Fruit fly (Drosophila melanogaster) whole organism, embryonic: ENCODE results near the gene Ir64a.

Experiments used
- CG10209 ChIP-seq: fragments of 200-800 bp; sonication (Bioruptor generic); optimal IDR thresholded peaks from 3 replicates; lab custom pipeline; 2017; ENCODE audit warnings: missing biosample characterization, mild to moderate bottlenecking, missing genetic modification characterization, missing genetic modification reagents
- CG12659 ChIP-seq: fragments of 200-800 bp; sonication (Bioruptor generic); optimal IDR thresholded peaks from 3 replicates; lab custom pipeline; 2017; ENCODE audit warnings: mild to moderate bottlenecking, missing biosample characterization, missing genetic modification reagents, missing genetic modification characterization
- CG1603 ChIP-seq: fragments of 200-800 bp; sonication (Bioruptor generic); optimal IDR thresholded peaks from 2 replicates; lab custom pipeline; 2019; ENCODE audit warnings: missing biosample characterization, mild to moderate bottlenecking, missing genetic modification characterization, moderate library complexity
- CG16815 ChIP-seq: fragments of 200-800 bp; sonication (Bioruptor generic); optimal IDR thresholded peaks from 3 replicates; lab custom pipeline; 2017; ENCODE audit warnings: missing biosample characterization, mild to moderate bottlenecking, missing genetic modification characterization
- CG1832 ChIP-seq: fragments of 200-800 bp; sonication (Bioruptor generic); optimal IDR thresholded peaks from 2 replicates; lab custom pipeline; 2017; ENCODE audit warnings: missing biosample characterization, mild to moderate bottlenecking, missing genetic modification characterization, inconsistent platforms
- CG2199 ChIP-seq: fragments of 200-800 bp; sonication (Bioruptor generic); IDR thresholded peaks from 3 replicates; pipeline ENCODE4 v1.3.6; 2022; ENCODE audit warnings: missing biosample characterization, missing genetic modification characterization
- CG34224 ChIP-seq: fragments of 200-800 bp; sonication (Bioruptor generic); IDR thresholded peaks from 3 replicates; pipeline ENCODE4 v1.3.6; 2022; ENCODE audit warnings: missing biosample characterization, missing genetic modification characterization; ENCODE audit not compliant: partially characterized antibody
- CG8290 ChIP-seq, 3 experiments: fragments of 200-800 bp; sonication (Bioruptor generic); optimal IDR thresholded peaks; 2 replicates each; lab custom pipeline; 2016 to 2019; ENCODE audit warnings: missing biosample characterization in 3 of 3, missing genetic modification characterization in 3 of 3, mild to moderate bottlenecking in 2 of 3, moderate library complexity in 1 of 3
- CG9437 ChIP-seq: fragments of 200-800 bp; sonication (Bioruptor generic); optimal IDR thresholded peaks from 2 replicates; lab custom pipeline; 2018; ENCODE audit warnings: missing biosample characterization, mild to moderate bottlenecking, missing genetic modification characterization
- Chrac-16 ChIP-seq: fragments of 200-800 bp; sonication (Bioruptor generic); optimal IDR thresholded peaks from 3 replicates; lab custom pipeline; 2016; ENCODE audit warnings: missing biosample characterization, missing genetic modification characterization
- CoRest ChIP-seq: fragments of 200-800 bp; sonication (Bioruptor generic); optimal IDR thresholded peaks from 3 replicates; lab custom pipeline; 2018; ENCODE audit warnings: missing biosample characterization, mild to moderate bottlenecking, missing genetic modification characterization, moderate library complexity
- Ets65A ChIP-seq: fragments of 200-800 bp; sonication (Bioruptor generic); peaks from one replicate; lab custom pipeline; 2016; ENCODE audit warnings: missing biosample characterization, missing genetic modification characterization
- Fer1 ChIP-seq: fragments of 200-800 bp; sonication (Bioruptor generic); optimal IDR thresholded peaks from 2 replicates; lab custom pipeline; 2017; ENCODE audit warnings: missing biosample characterization, mild to moderate bottlenecking, missing genetic modification characterization
- Fer2 ChIP-seq: fragments of 200-800 bp; sonication (Bioruptor generic); optimal IDR thresholded peaks from 2 replicates; lab custom pipeline; 2018; ENCODE audit warnings: missing biosample characterization, mild to moderate bottlenecking, missing genetic modification characterization, moderate library complexity
- GATAe ChIP-seq: fragments of 200-800 bp; sonication (Bioruptor generic); conservative IDR thresholded peaks from 2 replicates; pipeline ENCODE4 v1.3.6; 2022; ENCODE audit warnings: missing biosample characterization, missing genetic modification characterization
- Hr3 ChIP-seq: fragments of 200-800 bp; sonication (Bioruptor generic); optimal IDR thresholded peaks from 3 replicates; lab custom pipeline; 2016; ENCODE audit warnings: missing biosample characterization, missing genetic modification characterization
- Hr51 ChIP-seq, 2 experiments: fragments of 200-800 bp; sonication (Bioruptor generic); optimal IDR thresholded peaks; 2 replicates in 1 of 2; 3 replicates in 1 of 2; lab custom pipeline; 2016 to 2018; ENCODE audit warnings: missing biosample characterization in 2 of 2, missing genetic modification characterization in 2 of 2, mild to moderate bottlenecking in 1 of 2, moderate library complexity in 1 of 2
- Hsf ChIP-seq: fragments of 200-800 bp; sonication (Bioruptor generic); optimal IDR thresholded peaks from 3 replicates; lab custom pipeline; 2016; ENCODE audit warnings: missing biosample characterization, missing genetic modification characterization
- Kr ChIP-seq: fragments of 200-800 bp; sonication (Bioruptor generic); optimal IDR thresholded peaks from 2 replicates; lab custom pipeline; 2017; ENCODE audit warnings: missing biosample characterization, mild to moderate bottlenecking, missing genetic modification characterization
- MBD-R2 ChIP-seq: fragments of 200-800 bp; sonication (Bioruptor generic); IDR thresholded peaks from 2 replicates; pipeline ENCODE4 v1.3.6; 2022; ENCODE audit warnings: missing biosample characterization, missing genetic modification characterization
- NK7.1 ChIP-seq: fragments of 200-800 bp; sonication (Bioruptor generic); optimal IDR thresholded peaks from 3 replicates; lab custom pipeline; 2016; ENCODE audit warnings: missing biosample characterization, missing genetic modification characterization
- Neu2 ChIP-seq: fragments of 200-800 bp; sonication (Bioruptor generic); optimal IDR thresholded peaks from 3 replicates; lab custom pipeline; 2016; ENCODE audit warnings: missing biosample characterization, missing genetic modification characterization, borderline replicate concordance
- Nf-YC ChIP-seq: fragments of 200-800 bp; optimal IDR thresholded peaks from 3 replicates; lab custom pipeline; 2019; ENCODE audit warnings: missing biosample characterization, mild to moderate bottlenecking, missing genetic modification characterization, moderate library complexity
- Opbp ChIP-seq: fragments of 200-800 bp; sonication (Bioruptor generic); IDR thresholded peaks from 3 replicates; pipeline ENCODE4 v1.3.6; 2022; ENCODE audit warnings: missing biosample characterization, missing genetic modification characterization; ENCODE audit not compliant: partially characterized antibody
- Sin3A ChIP-seq: fragments of >200 bp; optimal IDR thresholded peaks from 2 replicates; lab custom pipeline; 2018
- Sox102F ChIP-seq: fragments of 200-800 bp; sonication (Bioruptor generic); optimal IDR thresholded peaks from 2 replicates; lab custom pipeline; 2018; ENCODE audit warnings: missing biosample characterization, mild to moderate bottlenecking, missing genetic modification characterization, moderate library complexity
- Trl ChIP-seq, 3 experiments: fragments of >200 bp in 2 of 3; fragments of 200-800 bp in 1 of 3; sonication (Bioruptor generic) in 1 of 3; optimal IDR thresholded peaks; 2 replicates in 1 of 3; 3 replicates in 2 of 3; lab custom pipeline; 2016 to 2017; ENCODE audit warnings: missing biosample characterization in 1 of 3, missing genetic modification characterization in 1 of 3
- Usf ChIP-seq: fragments of 200-800 bp; sonication (Bioruptor generic); optimal IDR thresholded peaks from 2 replicates; lab custom pipeline; 2017; ENCODE audit warnings: missing genotype, missing biosample characterization, missing genetic modification characterization
- Xrp1 ChIP-seq: fragments of 200-800 bp; sonication (Bioruptor generic); IDR thresholded peaks from 2 replicates; pipeline ENCODE4 v1.3.6; 2022; ENCODE audit warnings: missing biosample characterization, missing genetic modification characterization
- ase ChIP-seq: fragments of 200-800 bp; sonication (Bioruptor generic); IDR thresholded peaks from 3 replicates; pipeline ENCODE4 v1.3.6; 2022; ENCODE audit warnings: missing biosample characterization, missing genetic modification characterization
- ash1 ChIP-seq: fragments of 200-800 bp; sonication (Bioruptor generic); optimal IDR thresholded peaks from 2 replicates; lab custom pipeline; 2018; ENCODE audit warnings: missing biosample characterization, mild to moderate bottlenecking, missing genetic modification characterization
- bowl ChIP-seq: fragments of 200-800 bp; sonication (Bioruptor generic); IDR thresholded peaks from 2 replicates; pipeline ENCODE4 v1.3.6; 2022; ENCODE audit warnings: missing biosample characterization, missing genetic modification characterization
- cato ChIP-seq: fragments of 200-800 bp; sonication (Bioruptor generic); optimal IDR thresholded peaks from 2 replicates; lab custom pipeline; 2016; ENCODE audit warnings: missing biosample characterization, missing genetic modification characterization, borderline replicate concordance
- cwo ChIP-seq: fragments of 200-800 bp; sonication (Bioruptor generic); optimal IDR thresholded peaks from 3 replicates; lab custom pipeline; 2017; ENCODE audit warnings: missing biosample characterization, missing genetic modification characterization, mild to moderate bottlenecking, moderate library complexity, missing genetic modification reagents
- dati ChIP-seq: fragments of 200-800 bp; sonication (Bioruptor generic); IDR thresholded peaks from 2 replicates; pipeline ENCODE4 v1.3.6; 2022; ENCODE audit warnings: missing biosample characterization, missing genetic modification characterization
- disco-r ChIP-seq: fragments of 200-800 bp; sonication (Bioruptor generic); optimal IDR thresholded peaks from 2 replicates; lab custom pipeline; 2016; ENCODE audit warnings: missing biosample characterization, missing genetic modification characterization
- fru ChIP-seq: fragments of >200 bp; optimal IDR thresholded peaks from 2 replicates; lab custom pipeline; 2017
- grau ChIP-seq: fragments of 200-800 bp; optimal IDR thresholded peaks from 3 replicates; lab custom pipeline; 2019; ENCODE audit warnings: missing biosample characterization, mild to moderate bottlenecking, missing genetic modification characterization, moderate library complexity
- insv ChIP-seq, 2 experiments: fragments of 200-800 bp; sonication (Bioruptor generic); optimal IDR thresholded peaks; 3 replicates each; lab custom pipeline; 2016 to 2018; ENCODE audit warnings: missing biosample characterization in 2 of 2, missing genetic modification characterization in 2 of 2
- lab ChIP-seq: fragments of 200-800 bp; sonication (Bioruptor generic); optimal IDR thresholded peaks from 3 replicates; lab custom pipeline; 2017; ENCODE audit warnings: missing biosample characterization, missing genetic modification characterization, mild to moderate bottlenecking, moderate library complexity, missing genetic modification reagents
- lmd ChIP-seq: fragments of 200-800 bp; sonication (Bioruptor generic); IDR thresholded peaks from 2 replicates; pipeline ENCODE4 v1.3.6; 2022; ENCODE audit warnings: missing biosample characterization, missing genetic modification characterization
- prd ChIP-seq, 3 experiments: fragments of >200 bp in 2 of 3; fragments of 200-800 bp in 1 of 3; sonication (Bioruptor generic) in 1 of 3; optimal IDR thresholded peaks in 2 of 3; IDR thresholded peaks in 1 of 3; 2 replicates in 2 of 3; 3 replicates in 1 of 3; pipeline versions ENCODE4 v1.3.6 to Lab custom; 2017 to 2022; ENCODE audit warnings: missing biosample characterization in 1 of 3, missing genetic modification characterization in 1 of 3
- pum ChIP-seq: fragments of 200-800 bp; sonication (Bioruptor generic); optimal IDR thresholded peaks from 2 replicates; lab custom pipeline; 2016; ENCODE audit warnings: missing biosample characterization, missing genetic modification characterization
- repo ChIP-seq: fragments of 200-800 bp; sonication (Bioruptor generic); optimal IDR thresholded peaks from 2 replicates; lab custom pipeline; 2016; ENCODE audit warnings: missing biosample characterization, missing genetic modification characterization
- row ChIP-seq: fragments of 200-800 bp; sonication (Bioruptor generic); IDR thresholded peaks from 3 replicates; pipeline ENCODE4 v1.3.6; 2022; ENCODE audit warnings: missing biosample characterization, missing genetic modification characterization
- sc ChIP-seq, 3 experiments: fragments of >200 bp in 2 of 3; fragments of 200-800 bp in 1 of 3; sonication (Bioruptor generic) in 1 of 3; optimal IDR thresholded peaks; 2 replicates in 2 of 3; 3 replicates in 1 of 3; lab custom pipeline; 2017; ENCODE audit warnings: mild to moderate bottlenecking in 1 of 3, missing biosample characterization in 1 of 3, missing genetic modification characterization in 1 of 3, missing genetic modification reagents in 1 of 3
- toy ChIP-seq: fragments of 200-800 bp; sonication (Bioruptor generic); IDR thresholded peaks from 2 replicates; pipeline ENCODE4 v1.3.6; 2022; ENCODE audit warnings: missing biosample characterization, missing genetic modification characterization
- vnd ChIP-seq: fragments of 200-800 bp; sonication (Bioruptor generic); IDR thresholded peaks from 3 replicates; pipeline ENCODE4 v1.3.6; 2022; ENCODE audit warnings: missing biosample characterization, missing genetic modification characterization; ENCODE audit not compliant: partially characterized antibody

The Ir64a gene

dm6 chr3L:5365164-5365879 is 17.3 kb downstream of the Ir64a start (continued):
- TF ChIP-seq Trl (optimal IDR thresholded peaks at IDR 0.05; lab: Kevin White, UChicago) (no peak), Trl (GFP tag; optimal IDR thresholded peaks at IDR 0.05; lab: Kevin White, UChicago) (no peak), Nf-YC (tag; lab: Kevin White, UChicago) (no peak), bowl (GFP tag; lab: Robert Waterston, UW) (no peak), Fer1 (GFP tag; lab: Kevin White, UChicago) (no peak), Xrp1 (GFP tag; lab: Robert Waterston, UW) (no peak), CG10209 (GFP tag; lab: Kevin White, UChicago) (peak; percentile 49), lab (GFP tag; lab: Kevin White, UChicago) (no peak), NK7.1 (GFP tag; lab: Kevin White, UChicago) (no peak), GATAe (GFP tag; lab: Robert Waterston, UW) (no peak), CoRest (tag; lab: Kevin White, UChicago) (peak; percentile 30), Hr51 (GFP tag; optimal IDR thresholded peaks at IDR 0.05; lab: Kevin White, UChicago) (peak in 1 of 2 experiments; percentile 62), ase (GFP tag; lab: Robert Waterston, UW) (no peak), row (GFP tag; lab: Robert Waterston, UW) (peak; percentile 48; the same call in 2 of the 3 replicates), vnd (GFP tag; lab: Robert Waterston, UW) (0 out of 3 replicates have a peak, but pooled peaks have one; percentile 23), cato (GFP tag; lab: Kevin White, UChicago) (peak; percentile 25), insv (GFP tag; optimal IDR thresholded peaks at IDR 0.05; lab: Kevin White, UChicago) (no peak), lmd (peak; percentile 28), dati (GFP tag; lab: Robert Waterston, UW) (no peak), CG12659 (GFP tag; lab: Kevin White, UChicago) (no peak), repo (GFP tag; lab: Kevin White, UChicago) (no peak), ash1 (no peak), CG1603 (tag; lab: Kevin White, UChicago) (peak; percentile 19), Kr (GFP tag; lab: Kevin White, UChicago) (no peak), toy (GFP tag; lab: Robert Waterston, UW) (no peak), pum (GFP tag; lab: Kevin White, UChicago) (no peak), CG1832 (GFP tag; lab: Kevin White, UChicago) (peak; percentile 78), cwo (GFP tag; lab: Kevin White, UChicago) (no peak), Hsf (GFP tag; lab: Kevin White, UChicago) (peak; percentile 23), fru (no peak), Neu2 (no peak), Opbp (GFP tag; lab: Robert Waterston, UW) (no peak), Hr3 (GFP tag; lab: Kevin White, UChicago) (peak; percentile 25), CG34224 (GFP tag; lab: Robert Waterston, UW) (no peak), Usf (no peak), Ets65A (peak; percentile 71), CG9437 (peak; percentile 35), prd (optimal IDR thresholded peaks at IDR 0.05; lab: Kevin White, UChicago) (no peak), prd (GFP tag; IDR thresholded peaks at IDR 0.05; lab: Robert Waterston, UW) (no peak), CG8290 (GFP tag; optimal IDR thresholded peaks at IDR 0.05; lab: Kevin White, UChicago) (no peak), CG8290 (tag; optimal IDR thresholded peaks at IDR 0.05; lab: Kevin White, UChicago) (no peak), CG16815 (GFP tag; lab: Kevin White, UChicago) (no peak), Chrac-16 (peak; percentile 20), grau (tag; lab: Kevin White, UChicago) (peak; percentile 44), Fer2 (tag; lab: Kevin White, UChicago) (no peak), Sox102F (GFP tag; lab: Kevin White, UChicago) (peak; percentile 57), disco-r (GFP tag; lab: Kevin White, UChicago) (no peak), sc (optimal IDR thresholded peaks at IDR 0.05; lab: Kevin White, UChicago) (no peak), sc (GFP tag; optimal IDR thresholded peaks at IDR 0.05; lab: Kevin White, UChicago) (no peak), MBD-R2 (GFP tag; lab: Robert Waterston, UW) (peak; percentile 7; the same call in 1 of the 2 replicates), Sin3A (lab: Kevin White, UChicago) (no peak), CG2199 (no peak)
